Fruit fly (Drosophila melanogaster) whole organism: ENCODE results near the gene lace.

Experiments
- CG8478 ChIP-seq: fragments of >200 bp; optimal IDR thresholded peaks from 2 replicates; lab custom pipeline; 2018; ENCODE audit warnings: inconsistent platforms
- Dll ChIP-seq: fragments of >200 bp; optimal IDR thresholded peaks from 2 replicates; lab custom pipeline; 2017
- psq ChIP-seq: fragments of >200 bp; optimal IDR thresholded peaks from 2 replicates; lab custom pipeline; 2017
- usp ChIP-seq: fragments of >200 bp; optimal IDR thresholded peaks from 2 replicates; lab custom pipeline; 2017; ENCODE audit warnings: missing biosample characterization, missing genetic modification characterization, mixed read lengths

DNA sequence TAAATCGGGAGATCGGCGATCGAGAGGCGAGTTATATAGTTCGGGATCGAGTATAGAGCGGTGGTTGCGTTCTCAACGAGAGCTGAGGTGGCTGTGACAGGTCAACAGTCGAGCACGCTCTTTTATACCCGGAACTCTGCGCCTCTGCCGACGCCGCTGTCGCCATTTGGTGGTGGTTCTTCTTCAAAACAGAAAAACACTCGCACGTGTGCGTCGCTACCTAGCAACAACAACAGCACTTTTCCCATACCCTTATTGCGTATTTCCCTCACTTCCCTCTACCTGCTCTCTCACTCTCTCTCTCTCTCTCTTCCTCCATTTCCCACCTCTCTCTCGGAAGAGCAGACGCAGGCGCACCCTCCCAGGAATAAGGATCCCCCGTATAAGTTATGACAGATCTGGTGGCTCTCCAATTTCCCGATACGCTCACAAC lies 20.8 kb upstream of the lace start, which contains the start of gene sna:
- no peak for TF ChIP-seq Dll (lab: Kevin White, UChicago)
- no peak for TF ChIP-seq CG8478 (lab: Kevin White, UChicago)
- no peak for TF ChIP-seq usp (GFP tag; lab: Kevin White, UChicago)
- no peak for TF ChIP-seq psq (lab: Kevin White, UChicago)
